Fruit fly (Drosophila melanogaster) whole organism, embryonic: ENCODE results near the gene CG10376.
A peak's percentile ranks its signal among the peaks of the same experiment; 100 is the strongest.

ENCODE experiments used
- Ada2b ChIP-seq: fragments of 200-800 bp; sonication (Bioruptor generic); IDR thresholded peaks from 2 replicates; pipeline ENCODE4 v1.3.6; 2022; ENCODE audit warnings: missing biosample characterization, missing genetic modification characterization
- Aef1 ChIP-seq: fragments of 200-800 bp; sonication (Bioruptor generic); IDR thresholded peaks from 3 replicates; pipeline ENCODE4 v1.3.6; 2022; ENCODE audit warnings: missing biosample characterization, missing genetic modification characterization
- Asciz ChIP-seq: fragments of 200-800 bp; sonication (Bioruptor generic); optimal IDR thresholded peaks from 2 replicates; lab custom pipeline; 2017; ENCODE audit warnings: missing biosample characterization, mild to moderate bottlenecking, missing genetic modification characterization, missing genetic modification reagents
- CG1024 ChIP-seq: fragments of 200-800 bp; sonication (Bioruptor generic); IDR thresholded peaks from 2 replicates; pipeline ENCODE4 v1.3.6; 2022; ENCODE audit warnings: missing biosample characterization, missing genetic modification characterization
- CG11456 ChIP-seq: fragments of 200-800 bp; sonication (Bioruptor generic); IDR thresholded peaks from 3 replicates; pipeline ENCODE4 v1.3.6; 2022; ENCODE audit warnings: missing biosample characterization, missing genetic modification characterization
- CG11504 ChIP-seq: fragments of 200-800 bp; sonication (Bioruptor generic); optimal IDR thresholded peaks from 3 replicates; lab custom pipeline; 2019; ENCODE audit warnings: missing biosample characterization, mild to moderate bottlenecking, missing genetic modification characterization, moderate library complexity
- CG13287 ChIP-seq: fragments of 200-800 bp; sonication (Bioruptor generic); IDR thresholded peaks from 2 replicates; pipeline ENCODE4 v1.3.6; 2022; ENCODE audit warnings: missing biosample characterization, missing genetic modification characterization; ENCODE audit not compliant: partially characterized antibody
- CG13296 ChIP-seq: fragments of 200-800 bp; sonication (Bioruptor generic); optimal IDR thresholded peaks from 3 replicates; lab custom pipeline; 2018; ENCODE audit warnings: missing biosample characterization, mild to moderate bottlenecking, missing genetic modification characterization
- CG13894 ChIP-seq: fragments of 200-800 bp; sonication (Bioruptor generic); optimal IDR thresholded peaks from 3 replicates; lab custom pipeline; 2018; ENCODE audit warnings: missing biosample characterization, mild to moderate bottlenecking, missing genetic modification characterization, moderate library complexity
- CG14441 ChIP-seq: fragments of 200-800 bp; sonication (Bioruptor generic); IDR thresholded peaks from 2 replicates; pipeline ENCODE4 v1.3.6; 2022; ENCODE audit warnings: missing biosample characterization, missing genetic modification characterization
- CG1647 ChIP-seq: fragments of 200-800 bp; sonication (Bioruptor generic); optimal IDR thresholded peaks from 3 replicates; lab custom pipeline; 2016; ENCODE audit warnings: missing biosample characterization, missing genetic modification characterization
- CG16779 ChIP-seq: fragments of 200-800 bp; sonication (Bioruptor generic); IDR thresholded peaks from 2 replicates; pipeline ENCODE4 v1.3.6; 2022; ENCODE audit warnings: missing biosample characterization, missing genetic modification characterization
- CG16815 ChIP-seq: fragments of 200-800 bp; sonication (Bioruptor generic); optimal IDR thresholded peaks from 3 replicates; lab custom pipeline; 2017; ENCODE audit warnings: missing biosample characterization, mild to moderate bottlenecking, missing genetic modification characterization
- CG16863 ChIP-seq: fragments of 200-800 bp; sonication (Bioruptor generic); optimal IDR thresholded peaks from 3 replicates; lab custom pipeline; 2016; ENCODE audit warnings: missing biosample characterization, missing genetic modification characterization
- CG17802 ChIP-seq: fragments of 200-800 bp; sonication (Bioruptor generic); optimal IDR thresholded peaks from 2 replicates; lab custom pipeline; 2018; ENCODE audit warnings: missing biosample characterization, mild to moderate bottlenecking, missing genetic modification characterization, moderate library complexity
- CG3065 ChIP-seq: fragments of 200-800 bp; sonication (Bioruptor generic); optimal IDR thresholded peaks from 2 replicates; lab custom pipeline; 2016; ENCODE audit warnings: missing biosample characterization, missing genetic modification characterization
- CG32532 ChIP-seq: fragments of 200-800 bp; sonication (Bioruptor generic); IDR thresholded peaks from 2 replicates; pipeline ENCODE4 v1.3.6; 2022; ENCODE audit warnings: missing biosample characterization, missing genetic modification characterization
- CG3995 ChIP-seq: fragments of 200-800 bp; sonication (Bioruptor generic); optimal IDR thresholded peaks from 3 replicates; lab custom pipeline; 2016; ENCODE audit warnings: missing biosample characterization, missing genetic modification characterization
- CG43689 ChIP-seq: fragments of 200-800 bp; sonication (Bioruptor generic); IDR thresholded peaks from 2 replicates; pipeline ENCODE4 v1.3.6; 2022; ENCODE audit warnings: missing biosample characterization, missing genetic modification characterization
- CG7271 ChIP-seq: fragments of 200-800 bp; sonication (Bioruptor generic); optimal IDR thresholded peaks from 2 replicates; lab custom pipeline; 2018; ENCODE audit warnings: missing biosample characterization, mild to moderate bottlenecking, missing genetic modification characterization, moderate library complexity
- CG7372 ChIP-seq: fragments of 200-800 bp; sonication (Bioruptor generic); IDR thresholded peaks from 2 replicates; pipeline ENCODE4 v1.3.6; 2022; ENCODE audit warnings: missing biosample characterization, missing genetic modification characterization
- CG8388 ChIP-seq: fragments of 200-800 bp; sonication (Bioruptor generic); optimal IDR thresholded peaks from 2 replicates; lab custom pipeline; 2019; ENCODE audit warnings: missing biosample characterization, mild to moderate bottlenecking, missing genetic modification characterization, moderate library complexity
- CG9932 ChIP-seq: fragments of 200-800 bp; sonication (Bioruptor generic); IDR thresholded peaks from 2 replicates; pipeline ENCODE4 v1.3.6; 2022; ENCODE audit warnings: missing biosample characterization, missing genetic modification characterization
- Dek ChIP-seq: fragments of 200-800 bp; sonication (Bioruptor generic); optimal IDR thresholded peaks from 3 replicates; lab custom pipeline; 2019; ENCODE audit warnings: missing biosample characterization, mild to moderate bottlenecking, missing genetic modification characterization, moderate library complexity
- Drgx ChIP-seq: fragments of 200-800 bp; sonication (Bioruptor generic); IDR thresholded peaks from 2 replicates; pipeline ENCODE4 v1.3.6; 2022; ENCODE audit warnings: missing biosample characterization, missing genetic modification characterization
- Ets97D ChIP-seq: fragments of 200-800 bp; sonication (Bioruptor generic); optimal IDR thresholded peaks from 3 replicates; lab custom pipeline; 2016; ENCODE audit warnings: missing biosample characterization, missing genetic modification characterization
- Gsc ChIP-seq: fragments of 200-800 bp; sonication (Bioruptor generic); IDR thresholded peaks from 2 replicates; pipeline ENCODE4 v1.3.6; 2022; ENCODE audit warnings: missing biosample characterization, missing genetic modification characterization
- Sox102F ChIP-seq: fragments of 200-800 bp; sonication (Bioruptor generic); optimal IDR thresholded peaks from 2 replicates; lab custom pipeline; 2018; ENCODE audit warnings: missing biosample characterization, mild to moderate bottlenecking, missing genetic modification characterization, moderate library complexity
- Ssrp ChIP-seq: fragments of 200-800 bp; sonication (Bioruptor generic); optimal IDR thresholded peaks from 2 replicates; lab custom pipeline; 2018; ENCODE audit warnings: missing biosample characterization, mild to moderate bottlenecking, missing genetic modification characterization, moderate library complexity
- al ChIP-seq: fragments of 200-800 bp; sonication (Bioruptor generic); IDR thresholded peaks from 2 replicates; pipeline ENCODE4 v1.3.6; 2022; ENCODE audit warnings: missing biosample characterization, missing genetic modification characterization
- amos ChIP-seq: fragments of 200-800 bp; sonication (Bioruptor generic); IDR thresholded peaks from 2 replicates; pipeline ENCODE4 v1.3.6; 2022; ENCODE audit warnings: missing biosample characterization, missing genetic modification characterization; ENCODE audit not compliant: partially characterized antibody
- crc ChIP-seq: fragments of 200-800 bp; sonication (Bioruptor generic); optimal IDR thresholded peaks from 2 replicates; lab custom pipeline; 2016; ENCODE audit warnings: missing biosample characterization, missing genetic modification characterization
- crp ChIP-seq, 2 experiments: fragments of 200-800 bp; sonication (Bioruptor generic); optimal IDR thresholded peaks; 2 replicates in 1 of 2; 3 replicates in 1 of 2; lab custom pipeline; 2017; ENCODE audit warnings: missing biosample characterization in 2 of 2, missing genetic modification characterization in 2 of 2, mild to moderate bottlenecking in 1 of 2, moderate library complexity in 1 of 2
- danr ChIP-seq: fragments of 200-800 bp; sonication (Bioruptor generic); IDR thresholded peaks from 2 replicates; pipeline ENCODE4 v1.3.6; 2022; ENCODE audit warnings: missing biosample characterization, missing genetic modification characterization
- gsb ChIP-seq: fragments of 200-800 bp; sonication (Bioruptor generic); IDR thresholded peaks from 2 replicates; pipeline ENCODE4 v1.3.6; 2022; ENCODE audit warnings: missing biosample characterization, missing genetic modification characterization
- hkb ChIP-seq, 2 experiments: fragments of 200-800 bp in 1 of 2; fragments of >200 bp in 1 of 2; sonication (Bioruptor generic) in 1 of 2; IDR thresholded peaks in 1 of 2; optimal IDR thresholded peaks in 1 of 2; 2 replicates each; pipeline versions ENCODE4 v1.3.6 to Lab custom; 2017 to 2022; ENCODE audit warnings: missing biosample characterization in 1 of 2, missing genetic modification characterization in 1 of 2
- ind ChIP-seq: fragments of 200-800 bp; sonication (Bioruptor generic); optimal IDR thresholded peaks from 3 replicates; lab custom pipeline; 2016; ENCODE audit warnings: missing biosample characterization, missing genetic modification characterization
- knrl ChIP-seq: fragments of 200-800 bp; sonication (Bioruptor generic); IDR thresholded peaks from 3 replicates; pipeline ENCODE4 v1.3.6; 2022; ENCODE audit warnings: missing biosample characterization, missing genetic modification characterization; ENCODE audit not compliant: partially characterized antibody
- lab ChIP-seq: fragments of 200-800 bp; sonication (Bioruptor generic); optimal IDR thresholded peaks from 3 replicates; lab custom pipeline; 2017; ENCODE audit warnings: missing biosample characterization, missing genetic modification characterization, mild to moderate bottlenecking, moderate library complexity, missing genetic modification reagents
- lbe ChIP-seq: fragments of 200-800 bp; sonication (Bioruptor generic); optimal IDR thresholded peaks from 2 replicates; lab custom pipeline; 2016; ENCODE audit warnings: missing biosample characterization, mild to moderate bottlenecking, missing genetic modification characterization
- lilli ChIP-seq: fragments of 200-800 bp; sonication (Bioruptor generic); optimal IDR thresholded peaks from 3 replicates; lab custom pipeline; 2016; ENCODE audit warnings: missing biosample characterization, missing genetic modification characterization
- nau ChIP-seq: fragments of 200-800 bp; sonication (Bioruptor generic); optimal IDR thresholded peaks from 3 replicates; lab custom pipeline; 2017; ENCODE audit warnings: missing biosample characterization, mild to moderate bottlenecking, missing genetic modification characterization, missing genetic modification reagents
- pnt ChIP-seq: fragments of 200-800 bp; sonication (Bioruptor generic); optimal IDR thresholded peaks from 3 replicates; lab custom pipeline; 2016; ENCODE audit warnings: missing biosample characterization, missing genetic modification characterization
- prd ChIP-seq, 3 experiments: fragments of >200 bp in 2 of 3; fragments of 200-800 bp in 1 of 3; sonication (Bioruptor generic) in 1 of 3; optimal IDR thresholded peaks in 2 of 3; IDR thresholded peaks in 1 of 3; 2 replicates in 2 of 3; 3 replicates in 1 of 3; pipeline versions ENCODE4 v1.3.6 to Lab custom; 2017 to 2022; ENCODE audit warnings: missing biosample characterization in 1 of 3, missing genetic modification characterization in 1 of 3
- pum ChIP-seq: fragments of 200-800 bp; sonication (Bioruptor generic); optimal IDR thresholded peaks from 2 replicates; lab custom pipeline; 2016; ENCODE audit warnings: missing biosample characterization, missing genetic modification characterization
- ro ChIP-seq: fragments of 200-800 bp; sonication (Bioruptor generic); IDR thresholded peaks from 2 replicates; pipeline ENCODE4 v1.3.6; 2022; ENCODE audit warnings: missing biosample characterization, missing genetic modification characterization
- ssp ChIP-seq: fragments of 200-800 bp; sonication (Bioruptor generic); IDR thresholded peaks from 2 replicates; pipeline ENCODE4 v1.3.6; 2022; ENCODE audit warnings: missing biosample characterization, missing genetic modification characterization
- unpg ChIP-seq: fragments of 200-800 bp; sonication (Bioruptor generic); optimal IDR thresholded peaks from 3 replicates; lab custom pipeline; 2018; ENCODE audit warnings: missing biosample characterization, mild to moderate bottlenecking, missing genetic modification characterization, moderate library complexity
- vvl ChIP-seq: fragments of 200-800 bp; sonication (Bioruptor generic); IDR thresholded peaks from 2 replicates; pipeline ENCODE4 v1.3.6; 2022; ENCODE audit warnings: missing biosample characterization, missing genetic modification characterization
- zf30C ChIP-seq: fragments of 200-800 bp; sonication (Bioruptor generic); optimal IDR thresholded peaks from 3 replicates; lab custom pipeline; 2018; ENCODE audit warnings: missing biosample characterization, mild to moderate bottlenecking, missing genetic modification characterization

CG10376 gene

DNA sequence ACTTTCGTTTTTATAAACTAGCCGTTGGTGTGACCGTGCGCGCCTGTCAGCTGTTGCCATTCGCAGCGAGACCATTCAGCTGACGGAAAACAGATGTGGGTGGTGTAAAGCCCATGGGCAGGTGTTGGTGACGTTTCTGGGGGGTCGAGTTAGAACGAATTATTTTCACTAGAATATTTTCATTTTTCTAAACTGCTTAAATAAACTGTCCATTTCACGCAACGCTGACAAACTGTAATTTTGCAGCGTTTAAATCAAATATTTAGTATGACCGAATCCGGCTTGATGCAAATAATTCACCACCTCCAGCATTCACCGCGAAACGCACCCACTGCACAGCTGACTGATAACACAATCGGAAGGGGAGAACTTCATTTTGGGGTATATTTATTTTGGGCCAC lies 7.5 kb downstream of the CG10376 start, which contains the start of the genes CG10383 and CG10338 (continued):
- TF ChIP-seq CG16815: peak; percentile 71
- TF ChIP-seq CG13894: peak; percentile 68
- TF ChIP-seq CG13287: peak; percentile 25; the same call in 1 of the 2 replicates
- TF ChIP-seq CG1024: peak; percentile 83
- peak; percentile 94 for TF ChIP-seq vvl (GFP tag; lab: Robert Waterston, UW)
- no peak; the same call in 1 of the 2 replicates for TF ChIP-seq amos (GFP tag; lab: Robert Waterston, UW)
- peak; percentile 63 for TF ChIP-seq Gsc (GFP tag; lab: Robert Waterston, UW)
- TF ChIP-seq gsb (GFP tag; lab: Robert Waterston, UW): peak; percentile 70
- TF ChIP-seq CG3065 (GFP tag; lab: Kevin White, UChicago): peak; percentile 70
- TF ChIP-seq pnt (GFP tag; lab: Kevin White, UChicago): peak; percentile 87
- TF ChIP-seq crp (GFP tag; optimal IDR thresholded peaks at IDR 0.05; lab: Kevin White, UChicago): peak; percentile 100
- TF ChIP-seq al (GFP tag; lab: Robert Waterston, UW): peak; percentile 88
- peak; percentile 88 for TF ChIP-seq Ets97D
- TF ChIP-seq CG16779 (GFP tag; lab: Robert Waterston, UW): peak; percentile 93
- TF ChIP-seq Sox102F (GFP tag; lab: Kevin White, UChicago): peak; percentile 88
- TF ChIP-seq ro (GFP tag; lab: Robert Waterston, UW): peak; percentile 38; the same call in 1 of the 2 replicates
- TF ChIP-seq CG32532 (GFP tag; lab: Robert Waterston, UW): peak; percentile 94
- TF ChIP-seq nau (GFP tag; lab: Kevin White, UChicago): no peak
- peak; percentile 82 for TF ChIP-seq lbe
- TF ChIP-seq CG13296: peak; percentile 69
- TF ChIP-seq Aef1 (GFP tag; lab: Robert Waterston, UW): peak; percentile 91
- TF ChIP-seq Asciz (GFP tag; lab: Kevin White, UChicago): peak; percentile 58
- peak; percentile 78 for TF ChIP-seq danr (GFP tag; lab: Robert Waterston, UW)
- peak; percentile 84 for TF ChIP-seq CG7372 (GFP tag; lab: Robert Waterston, UW)
- peak; percentile 53 for TF ChIP-seq CG7271 (tag; lab: Kevin White, UChicago)
- peak; percentile 18 for TF ChIP-seq CG3995 (GFP tag; lab: Kevin White, UChicago)
- peak; percentile 95 for TF ChIP-seq lilli (GFP tag; lab: Kevin White, UChicago)
- TF ChIP-seq Ada2b: peak; percentile 88
- TF ChIP-seq CG43689 (GFP tag; lab: Robert Waterston, UW): peak; percentile 55

- peak; percentile 21 for TF ChIP-seq pum (GFP tag; lab: Kevin White, UChicago)
- TF ChIP-seq unpg (GFP tag; lab: Kevin White, UChicago): peak; percentile 72
- no peak for TF ChIP-seq Dek
- TF ChIP-seq Sox102F (GFP tag; lab: Kevin White, UChicago): peak; percentile 66
- TF ChIP-seq knrl: no peak
- TF ChIP-seq lab (GFP tag; lab: Kevin White, UChicago): peak; percentile 19
- peak; percentile 61 for TF ChIP-seq CG11504 (tag; lab: Kevin White, UChicago)
- peak; percentile 29; the same call in 1 of the 2 replicates for TF ChIP-seq CG9932
- TF ChIP-seq ind (GFP tag; lab: Kevin White, UChicago): peak; percentile 22
- TF ChIP-seq CG17802 (tag; lab: Kevin White, UChicago): no peak
- TF ChIP-seq CG8388 (GFP tag; lab: Kevin White, UChicago): peak; percentile 32
- peak; percentile 35; the same call in 1 of the 2 replicates for TF ChIP-seq CG14441
- peak; percentile 49 for TF ChIP-seq zf30C
- peak; percentile 18; the same call in 1 of the 2 replicates for TF ChIP-seq Drgx (GFP tag; lab: Robert Waterston, UW)
- peak; percentile 30; the same call in 1 of the 2 replicates for TF ChIP-seq ssp (GFP tag; lab: Robert Waterston, UW)
- peak; percentile 22 for TF ChIP-seq Ssrp (tag; lab: Kevin White, UChicago)
- TF ChIP-seq CG1647 (GFP tag; lab: Kevin White, UChicago): no peak
- TF ChIP-seq CG16863: peak; percentile 38
- TF ChIP-seq prd (optimal IDR thresholded peaks at IDR 0.05; lab: Kevin White, UChicago): no peak
- peak; percentile 43; the same call in 1 of the 3 replicates for TF ChIP-seq prd (GFP tag; IDR thresholded peaks at IDR 0.05; lab: Robert Waterston, UW)
- no peak for TF ChIP-seq crc
- 0 out of 3 replicates have a peak, but pooled peaks have one; percentile 34 for TF ChIP-seq CG11456 (GFP tag; lab: Robert Waterston, UW)
- no peak for TF ChIP-seq hkb (optimal IDR thresholded peaks at IDR 0.05; lab: Kevin White, UChicago)
- TF ChIP-seq hkb (GFP tag; IDR thresholded peaks at IDR 0.05; lab: Robert Waterston, UW): peak; percentile 63
These were observed 8.2 kb downstream of the CG10376 start for dm6 chr2L:18694724-18695105.
